Worm (Caenorhabditis elegans) whole organism, L2 larva: ENCODE results near the gene cpg-1.

Experiments
- C34F6.9 ChIP-seq: fragments of 150-350 bp; optimal IDR thresholded peaks from 2 replicates; lab custom pipeline; 2014; ENCODE audit warnings: missing biosample characterization, missing genetic modification characterization
- F13H6.1 ChIP-seq: sonication (generic microtip); optimal IDR thresholded peaks from 2 replicates; lab custom pipeline; 2016; ENCODE audit warnings: missing genetic modification characterization, missing compliant biosample characterization
- R02D3.7 ChIP-seq: fragments of 150-350 bp; optimal IDR thresholded peaks from 2 replicates; lab custom pipeline; 2014; ENCODE audit warnings: missing biosample characterization, missing genetic modification characterization
- Y55F3AM.14 ChIP-seq: fragments of 200-800 bp; sonication (Bioruptor generic); optimal IDR thresholded peaks from 2 replicates; lab custom pipeline; 2018; ENCODE audit warnings: mild to moderate bottlenecking, missing genetic modification characterization, missing compliant biosample characterization
- ZK546.5 ChIP-seq: sonication (generic microtip); optimal IDR thresholded peaks from 2 replicates; lab custom pipeline; 2017; ENCODE audit warnings: missing biosample characterization, missing genetic modification characterization
- alr-1 ChIP-seq: fragments of 150-350 bp; optimal IDR thresholded peaks from 2 replicates; lab custom pipeline; 2014; ENCODE audit warnings: missing biosample characterization, missing genetic modification characterization
- aly-2 ChIP-seq: fragments of 150-350 bp; optimal IDR thresholded peaks from 2 replicates; lab custom pipeline; 2014; ENCODE audit warnings: missing biosample characterization, missing genetic modification characterization
- ama-1 ChIP-seq: fragments of 150-350 bp; optimal IDR thresholded peaks from 2 replicates; lab custom pipeline; 2018; ENCODE audit warnings: inconsistent platforms
- blmp-1 ChIP-seq: sonication (generic microtip); optimal IDR thresholded peaks from 2 replicates; lab custom pipeline; 2017; ENCODE audit warnings: missing genetic modification characterization, mild to moderate bottlenecking, missing compliant biosample characterization, antibody characterized with exemption, moderate library complexity; ENCODE audit not compliant: insufficient read depth
- ceh-16 ChIP-seq: fragments of 150-350 bp; optimal IDR thresholded peaks from 2 replicates; lab custom pipeline; 2014; ENCODE audit warnings: missing biosample characterization, missing genetic modification characterization
- ceh-82 ChIP-seq: fragments of 150-350 bp; optimal IDR thresholded peaks from 2 replicates; lab custom pipeline; 2014; ENCODE audit warnings: missing biosample characterization, missing genetic modification characterization
- dmd-4 ChIP-seq: sonication (generic microtip); optimal IDR thresholded peaks from 2 replicates; lab custom pipeline; 2017; ENCODE audit warnings: missing biosample characterization, missing genetic modification characterization
- egl-27 ChIP-seq: sonication (generic microtip); optimal IDR thresholded peaks from 3 replicates; lab custom pipeline; 2017; ENCODE audit warnings: missing biosample characterization, missing genetic modification reagents, missing genetic modification characterization
- elt-3 ChIP-seq: sonication (generic microtip); optimal IDR thresholded peaks from 2 replicates; lab custom pipeline; 2017; ENCODE audit warnings: missing biosample characterization, missing genetic modification characterization
- fos-1 ChIP-seq: fragments of 150-350 bp; optimal IDR thresholded peaks from 2 replicates; lab custom pipeline; 2014; ENCODE audit warnings: missing biosample characterization, missing genetic modification characterization
- gmeb-1 ChIP-seq: fragments of 150-350 bp; optimal IDR thresholded peaks from 2 replicates; lab custom pipeline; 2014; ENCODE audit warnings: missing biosample characterization, missing genetic modification characterization
- lin-11 ChIP-seq: fragments of 150-350 bp; sonication (generic microtip); optimal IDR thresholded peaks from 2 replicates; lab custom pipeline; 2014; ENCODE audit warnings: missing biosample characterization, missing genetic modification characterization, inconsistent platforms, mixed read lengths
- lin-13 ChIP-seq: fragments of 150-350 bp; optimal IDR thresholded peaks from 2 replicates; lab custom pipeline; 2014; ENCODE audit warnings: missing biosample characterization, missing genetic modification reagents, missing genetic modification characterization
- lin-39 ChIP-seq: fragments of 150-350 bp; optimal IDR thresholded peaks from 2 replicates; lab custom pipeline; 2014; ENCODE audit warnings: missing biosample characterization, missing genetic modification reagents, missing genetic modification characterization
- lsy-2 ChIP-seq, 2 experiments: fragments of 150-350 bp in 1 of 2; sonication (generic microtip) in 1 of 2; optimal IDR thresholded peaks; 2 replicates each; lab custom pipeline; 2014 to 2017; ENCODE audit warnings: missing biosample characterization in 2 of 2, missing genetic modification characterization in 2 of 2
- mab-5 ChIP-seq: fragments of 150-350 bp; optimal IDR thresholded peaks from 2 replicates; lab custom pipeline; 2014; ENCODE audit warnings: missing biosample characterization, missing genetic modification characterization
- mbf-1 ChIP-seq: sonication (generic microtip); optimal IDR thresholded peaks from 2 replicates; lab custom pipeline; 2017; ENCODE audit warnings: missing biosample characterization, missing genetic modification characterization
- nhr-12 ChIP-seq: fragments of 150-350 bp; optimal IDR thresholded peaks from 2 replicates; lab custom pipeline; 2014; ENCODE audit warnings: missing biosample characterization, missing genetic modification characterization
- nhr-21 ChIP-seq: fragments of 150-350 bp; optimal IDR thresholded peaks from 2 replicates; lab custom pipeline; 2014; ENCODE audit warnings: missing biosample characterization, missing genetic modification characterization
- nhr-23 ChIP-seq: fragments of 150-350 bp; optimal IDR thresholded peaks from 2 replicates; lab custom pipeline; 2014; ENCODE audit warnings: missing biosample characterization, missing genetic modification reagents, missing genetic modification characterization
- nhr-25 ChIP-seq: fragments of 150-350 bp; sonication (generic microtip); optimal IDR thresholded peaks from 3 replicates; lab custom pipeline; 2014; ENCODE audit warnings: missing biosample characterization, missing genetic modification characterization
- nhr-6 ChIP-seq: fragments of 150-350 bp; optimal IDR thresholded peaks from 2 replicates; lab custom pipeline; 2014; ENCODE audit warnings: missing biosample characterization, missing genetic modification characterization
- nhr-77 ChIP-seq: fragments of 150-350 bp; optimal IDR thresholded peaks from 2 replicates; lab custom pipeline; 2014; ENCODE audit warnings: missing biosample characterization, missing genetic modification characterization
- skn-1 ChIP-seq: sonication (generic microtip); optimal IDR thresholded peaks from 2 replicates; lab custom pipeline; 2017; ENCODE audit warnings: missing biosample characterization, missing genetic modification characterization
- snpc-4 ChIP-seq: fragments of 150-350 bp; optimal IDR thresholded peaks from 2 replicates; lab custom pipeline; 2014; ENCODE audit warnings: missing biosample characterization, missing genetic modification characterization
- unc-39 ChIP-seq: fragments of 150-350 bp; optimal IDR thresholded peaks from 2 replicates; lab custom pipeline; 2014; ENCODE audit warnings: missing biosample characterization, missing genetic modification characterization
- unc-62 ChIP-seq: fragments of 150-350 bp; optimal IDR thresholded peaks from 2 replicates; lab custom pipeline; 2014; ENCODE audit warnings: missing biosample characterization, missing genetic modification reagents, missing genetic modification characterization
- zag-1 ChIP-seq: fragments of 150-350 bp; optimal IDR thresholded peaks from 2 replicates; lab custom pipeline; 2014; ENCODE audit warnings: missing biosample characterization, missing genetic modification characterization

cpg-1 gene

DNA sequence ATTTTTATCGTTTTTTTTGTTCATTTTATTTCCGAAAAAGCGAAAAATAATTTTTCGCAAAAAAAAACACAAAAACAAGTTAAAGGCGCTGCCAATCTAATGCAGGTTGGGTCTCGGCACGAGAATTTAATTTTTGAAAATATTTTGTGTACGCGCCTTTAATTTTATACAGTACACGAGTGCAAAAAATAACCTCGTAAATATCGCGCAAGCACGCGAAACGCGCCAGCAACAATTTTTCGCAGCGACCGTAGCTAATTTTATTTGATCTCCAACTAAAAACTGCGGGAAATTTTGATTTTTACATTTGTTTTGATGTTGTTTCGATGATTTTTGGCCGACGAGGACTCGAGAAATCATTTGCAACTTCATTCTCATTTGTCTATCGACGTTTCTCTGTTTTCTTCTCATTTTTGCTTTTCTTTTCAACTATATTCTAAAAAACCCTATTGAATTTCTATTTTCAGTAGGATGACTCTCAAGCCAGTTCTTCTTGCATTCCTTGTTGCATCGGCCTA, at the start of gene cpg-1:
cpg-1 (plus strand) TSS at position 468 of the 518 bp plus-strand sequence.
- TF ChIP-seq ama-1 (lab: Kevin White, UChicago) (no peak), Y55F3AM.14 (GFP tag; lab: Kevin White, UChicago) (no peak), aly-2 (tag; lab: Kevin White, UChicago) (no peak), ceh-82 (tag; lab: Kevin White, UChicago) (no peak), gmeb-1 (no peak), snpc-4 (tag; lab: Kevin White, UChicago) (no peak), F13H6.1 (tag; lab: Kevin White, UChicago) (no peak), mab-5 (tag; lab: Kevin White, UChicago) (no peak), mbf-1 (no peak), lin-13 (GFP tag; lab: Kevin White, UChicago) (no peak), C34F6.9 (tag; lab: Kevin White, UChicago) (no peak), unc-39 (tag; lab: Kevin White, UChicago) (no peak), nhr-21 (tag; lab: Kevin White, UChicago) (no peak), zag-1 (tag; lab: Kevin White, UChicago) (no peak), nhr-77 (no peak), lin-39 (tag; lab: Kevin White, UChicago) (no peak), fos-1 (no peak)

DNA sequence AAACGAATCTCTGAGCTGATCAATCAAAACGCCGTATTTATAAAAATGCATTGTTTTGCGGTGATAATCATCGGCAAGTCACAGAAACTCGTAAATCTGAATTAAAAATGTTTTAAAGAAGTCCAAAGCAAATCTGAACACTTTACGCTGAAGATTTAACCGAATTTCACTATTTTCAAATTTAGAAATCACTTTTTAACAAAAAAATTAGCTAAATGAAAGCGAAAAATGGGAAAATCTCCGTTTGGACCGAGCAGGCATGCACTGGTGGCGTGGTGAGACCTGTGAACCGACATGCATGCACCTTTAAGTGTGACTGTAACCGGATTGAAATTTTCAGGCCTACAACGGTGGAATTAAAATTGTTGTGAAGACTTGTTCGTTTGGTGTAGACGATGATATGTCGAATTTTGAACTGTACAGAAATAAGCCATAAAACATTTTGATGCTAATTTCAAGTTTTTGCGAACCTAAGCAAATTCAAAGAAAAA, 49.6 kb upstream of the cpg-1 start, which contains the start of gene C28A5.2:
C28A5.2 (minus strand) TSS at position 51 of the 491 bp plus-strand sequence.
- TF ChIP-seq Y55F3AM.14 (GFP tag; lab: Kevin White, UChicago), result no peak
- no peak for TF ChIP-seq nhr-77
- TF ChIP-seq lin-11 (tag; lab: Kevin White, UChicago), result no peak
- TF ChIP-seq nhr-23 (tag; lab: Kevin White, UChicago), result no peak
- TF ChIP-seq, all 48 proteins: peak for 0

DNA sequence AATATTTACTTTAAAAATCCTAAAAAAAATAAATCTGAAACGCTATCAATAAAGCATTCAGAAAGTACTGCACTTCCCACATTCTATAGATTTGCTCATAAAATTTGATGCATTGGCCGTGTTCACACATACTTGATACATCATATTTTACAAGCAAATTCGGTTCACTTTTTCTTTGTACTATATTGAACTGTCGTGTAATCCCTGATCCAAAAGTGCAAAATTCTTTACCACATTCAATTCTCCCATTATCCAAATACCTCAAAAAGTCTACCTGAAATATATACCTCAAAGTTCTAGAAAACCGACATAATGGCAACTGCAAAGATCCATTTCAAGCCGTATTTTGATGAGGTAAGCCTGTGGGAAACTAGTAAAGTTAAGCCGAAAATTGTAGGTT, 47.4 kb upstream of the cpg-1 start, which contains the start of gene nex-3:
nex-3 (plus strand) TSS at position 301 of the 400 bp plus-strand sequence.
- TF ChIP-seq egl-27 (tag; lab: Kevin White, UChicago) (no peak), R02D3.7 (no peak), ZK546.5 (tag; lab: Kevin White, UChicago) (no peak), zag-1 (tag; lab: Kevin White, UChicago) (no peak), skn-1 (tag; lab: Kevin White, UChicago) (no peak), lin-13 (GFP tag; lab: Kevin White, UChicago) (no peak), fos-1 (no peak), nhr-25 (no peak), Y55F3AM.14 (GFP tag; lab: Kevin White, UChicago) (no peak)

DNA sequence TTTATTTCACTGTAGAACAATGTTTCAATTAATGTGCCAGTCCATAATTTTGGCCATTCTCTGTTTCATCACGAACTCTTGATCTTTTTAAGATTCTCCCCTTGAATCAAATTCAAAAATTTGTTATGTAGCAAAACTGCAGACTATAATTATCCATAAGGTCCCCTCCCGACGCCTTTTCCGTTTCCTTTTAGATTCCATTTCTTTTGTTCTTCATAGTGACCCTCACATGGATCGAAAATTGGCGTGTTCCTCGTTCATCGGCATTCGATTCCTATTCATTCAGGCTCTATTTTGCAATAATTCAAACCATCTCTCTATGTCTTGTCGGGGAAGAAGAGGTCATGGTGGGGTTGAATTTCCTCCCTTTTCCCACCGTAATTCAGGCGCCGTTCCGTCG, 44.7 kb upstream of the cpg-1 start:
- TF ChIP-seq elt-3 (tag; lab: Kevin White, UChicago), result no peak
- no peak for TF ChIP-seq ceh-16
- TF ChIP-seq lin-11 (tag; lab: Kevin White, UChicago), result no peak
- TF ChIP-seq aly-2 (tag; lab: Kevin White, UChicago), result no peak
- TF ChIP-seq R02D3.7, result no peak
- no peak for TF ChIP-seq unc-62 (GFP tag; lab: Kevin White, UChicago)
- no peak for TF ChIP-seq nhr-6
- no peak for TF ChIP-seq Y55F3AM.14 (GFP tag; lab: Kevin White, UChicago)
- no peak for TF ChIP-seq nhr-77
- no peak for TF ChIP-seq nhr-12 (tag; lab: Kevin White, UChicago)
- TF ChIP-seq blmp-1 (tag; lab: Kevin White, UChicago), result no peak
- TF ChIP-seq, all 48 proteins: peak for 0

DNA sequence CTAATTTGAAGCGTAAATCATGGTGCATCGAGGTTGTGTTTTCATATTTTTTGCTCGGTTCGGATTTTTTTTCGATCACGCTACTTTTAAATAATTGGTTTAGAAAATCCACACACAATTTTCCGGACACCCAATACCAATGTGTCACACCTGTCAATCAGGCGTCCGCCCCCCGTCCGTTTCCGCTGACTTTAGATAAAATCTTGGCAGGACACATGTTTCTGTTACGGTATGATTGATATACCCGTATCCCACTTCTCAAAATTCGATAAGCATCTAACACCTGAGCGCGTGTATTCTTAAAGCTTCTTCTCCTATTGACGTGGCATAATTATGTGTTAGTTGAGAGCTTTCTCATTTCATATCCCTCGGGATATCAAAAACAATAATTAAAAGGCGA, 41.1 kb upstream of the cpg-1 start:
- TF ChIP-seq elt-3 (tag; lab: Kevin White, UChicago) (no peak), nhr-25 (no peak), dmd-4 (no peak), alr-1 (no peak)

DNA sequence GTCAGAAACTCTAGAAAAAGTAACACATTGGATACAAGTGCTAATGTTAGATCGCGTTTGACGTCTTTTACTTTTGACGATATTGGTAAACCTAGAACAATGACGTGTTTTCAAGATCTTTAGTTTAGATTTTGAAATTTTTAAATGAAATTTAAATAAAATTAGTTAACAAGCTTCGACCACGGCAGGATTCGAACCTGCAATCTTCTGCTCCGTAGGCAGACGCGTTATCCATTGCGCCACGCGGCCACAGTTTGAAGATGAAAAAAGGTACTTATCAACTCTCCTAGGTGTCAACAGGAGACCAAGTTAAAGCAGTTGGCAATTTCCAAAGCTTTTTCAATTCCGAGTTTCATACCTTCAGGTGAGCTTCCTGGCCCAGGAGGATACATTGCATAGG, 39.8 kb upstream of the cpg-1 start:
- TF ChIP-seq fos-1 (peak; percentile 40), unc-62 (GFP tag; lab: Kevin White, UChicago) (no peak), F13H6.1 (tag; lab: Kevin White, UChicago) (no peak), C34F6.9 (tag; lab: Kevin White, UChicago) (peak; percentile 8), lin-13 (GFP tag; lab: Kevin White, UChicago) (no peak), lsy-2 (tag; optimal IDR thresholded peaks at IDR 0.05; lab: Kevin White, UChicago) (peak in 1 of 2 experiments; percentile 25), gmeb-1 (no peak), ceh-82 (tag; lab: Kevin White, UChicago) (no peak), dmd-4 (no peak), unc-39 (tag; lab: Kevin White, UChicago) (no peak)
